Fruit fly (Drosophila melanogaster) whole organism, embryonic: Measurements from ENCODE around the gene nmdyn-D7.
"Not testable (repeated sequence)": the region's sequence is repeated elsewhere in the genome, so short reads cannot be mapped to it uniquely, and the experiment has no call there.

Experiments used
- CG10274 ChIP-seq: fragments of 200-800 bp; sonication (Bioruptor generic); optimal IDR thresholded peaks from 3 replicates; lab custom pipeline; 2017; ENCODE audit warnings: missing biosample characterization, mild to moderate bottlenecking, missing genetic modification characterization
- CG10543 ChIP-seq: fragments of 200-800 bp; sonication (Bioruptor generic); optimal IDR thresholded peaks from 3 replicates; lab custom pipeline; 2017; ENCODE audit warnings: missing biosample characterization, mild to moderate bottlenecking, missing genetic modification characterization, moderate library complexity
- CG10979 ChIP-seq: fragments of 200-800 bp; sonication (Bioruptor generic); optimal IDR thresholded peaks from 2 replicates; lab custom pipeline; 2018; ENCODE audit warnings: missing biosample characterization, mild to moderate bottlenecking, missing genetic modification characterization, moderate library complexity
- CG13624 ChIP-seq: fragments of 200-800 bp; sonication (Bioruptor generic); optimal IDR thresholded peaks from 2 replicates; lab custom pipeline; 2016; ENCODE audit warnings: missing biosample characterization, missing genetic modification characterization
- CG15479 ChIP-seq: fragments of 200-800 bp; sonication (Bioruptor generic); optimal IDR thresholded peaks from 3 replicates; lab custom pipeline; 2019; ENCODE audit warnings: missing biosample characterization, mild to moderate bottlenecking, missing genetic modification characterization, moderate library complexity
- CG1602 ChIP-seq: fragments of 200-800 bp; sonication (Bioruptor generic); optimal IDR thresholded peaks from 3 replicates; lab custom pipeline; 2016; ENCODE audit warnings: missing biosample characterization, missing genetic modification characterization
- CG16779 ChIP-seq: fragments of 200-800 bp; sonication (Bioruptor generic); IDR thresholded peaks from 2 replicates; pipeline ENCODE4 v1.3.6; 2022; ENCODE audit warnings: missing biosample characterization, missing genetic modification characterization
- CG6765 ChIP-seq: fragments of 200-800 bp; sonication (Bioruptor generic); optimal IDR thresholded peaks from 3 replicates; lab custom pipeline; 2017; ENCODE audit warnings: missing biosample characterization, mild to moderate bottlenecking, missing genetic modification characterization
- CG9797 ChIP-seq: fragments of 200-800 bp; sonication (Bioruptor generic); optimal IDR thresholded peaks from 3 replicates; lab custom pipeline; 2018; ENCODE audit warnings: missing biosample characterization, mild to moderate bottlenecking, missing genetic modification characterization
- CTCF ChIP-seq: fragments of 200-800 bp; sonication (Bioruptor generic); optimal IDR thresholded peaks from 2 replicates; lab custom pipeline; 2017; ENCODE audit warnings: missing biosample characterization, mild to moderate bottlenecking, missing genetic modification characterization, moderate library complexity
- Camta ChIP-seq: fragments of 200-800 bp; sonication (Bioruptor generic); optimal IDR thresholded peaks from 2 replicates; lab custom pipeline; 2016; ENCODE audit warnings: missing biosample characterization, missing genetic modification characterization
- Deaf1 ChIP-seq: fragments of 200-800 bp; optimal IDR thresholded peaks from 3 replicates; lab custom pipeline; 2019; ENCODE audit warnings: missing biosample characterization, mild to moderate bottlenecking, missing genetic modification characterization, moderate library complexity
- Hr78 ChIP-seq, 2 experiments: fragments of 200-800 bp in 1 of 2; fragments of >200 bp in 1 of 2; sonication (Bioruptor generic) in 1 of 2; optimal IDR thresholded peaks; 2 replicates each; lab custom pipeline; 2017 to 2019; ENCODE audit warnings: missing biosample characterization in 2 of 2, missing genetic modification characterization in 2 of 2, mild to moderate bottlenecking in 1 of 2, moderate library complexity in 1 of 2
- Hsf ChIP-seq: fragments of 200-800 bp; sonication (Bioruptor generic); optimal IDR thresholded peaks from 3 replicates; lab custom pipeline; 2016; ENCODE audit warnings: missing biosample characterization, missing genetic modification characterization
- MESR4 ChIP-seq: fragments of 200-800 bp; sonication (Bioruptor generic); optimal IDR thresholded peaks from 2 replicates; lab custom pipeline; 2018; ENCODE audit warnings: missing biosample characterization, mild to moderate bottlenecking, missing genetic modification characterization, moderate library complexity
- Med ChIP-seq: fragments of 200-800 bp; sonication (Bioruptor generic); peaks from one replicate; lab custom pipeline; 2016; ENCODE audit warnings: missing biosample characterization, missing genetic modification characterization, mild to moderate bottlenecking, inconsistent platforms, moderate library complexity
- Neu2 ChIP-seq: fragments of 200-800 bp; sonication (Bioruptor generic); optimal IDR thresholded peaks from 3 replicates; lab custom pipeline; 2016; ENCODE audit warnings: missing biosample characterization, missing genetic modification characterization, borderline replicate concordance
- Pdp1 ChIP-seq, 2 experiments: fragments of 200-800 bp; sonication (Bioruptor generic); optimal IDR thresholded peaks; 3 replicates each; lab custom pipeline; 2016; ENCODE audit warnings: missing biosample characterization in 2 of 2, missing genetic modification characterization in 2 of 2, mild to moderate bottlenecking in 1 of 2, moderate library complexity in 1 of 2
- Ptx1 ChIP-seq: fragments of 200-800 bp; sonication (Bioruptor generic); IDR thresholded peaks from 2 replicates; pipeline ENCODE4 v1.3.6; 2022; ENCODE audit warnings: missing biosample characterization, missing genetic modification characterization
- Trl ChIP-seq, 3 experiments: fragments of >200 bp in 2 of 3; fragments of 200-800 bp in 1 of 3; sonication (Bioruptor generic) in 1 of 3; optimal IDR thresholded peaks; 2 replicates in 1 of 3; 3 replicates in 2 of 3; lab custom pipeline; 2016 to 2017; ENCODE audit warnings: missing biosample characterization in 1 of 3, missing genetic modification characterization in 1 of 3
- cg ChIP-seq: fragments of 200-800 bp; sonication (Bioruptor generic); optimal IDR thresholded peaks from 3 replicates; lab custom pipeline; 2019; ENCODE audit warnings: missing biosample characterization, mild to moderate bottlenecking, missing genetic modification characterization, moderate library complexity
- crc ChIP-seq: fragments of 200-800 bp; sonication (Bioruptor generic); optimal IDR thresholded peaks from 2 replicates; lab custom pipeline; 2016; ENCODE audit warnings: missing biosample characterization, missing genetic modification characterization
- danr ChIP-seq: fragments of 200-800 bp; sonication (Bioruptor generic); IDR thresholded peaks from 2 replicates; pipeline ENCODE4 v1.3.6; 2022; ENCODE audit warnings: missing biosample characterization, missing genetic modification characterization
- dmrt11E ChIP-seq: fragments of 200-800 bp; sonication (Bioruptor generic); optimal IDR thresholded peaks from 3 replicates; lab custom pipeline; 2018; ENCODE audit warnings: missing biosample characterization, mild to moderate bottlenecking, missing genetic modification characterization, moderate library complexity
- exex ChIP-seq: fragments of 200-800 bp; sonication (Bioruptor generic); optimal IDR thresholded peaks from 4 replicates; lab custom pipeline; 2018; ENCODE audit warnings: missing biosample characterization, mild to moderate bottlenecking, missing genetic modification characterization, moderate library complexity
- fd64A ChIP-seq: fragments of 200-800 bp; sonication (Bioruptor generic); optimal IDR thresholded peaks from 3 replicates; lab custom pipeline; 2018; ENCODE audit warnings: missing biosample characterization, mild to moderate bottlenecking, missing genetic modification characterization
- gce ChIP-seq: fragments of 200-800 bp; sonication (Bioruptor generic); IDR thresholded peaks from 3 replicates; pipeline ENCODE4 v1.3.6; 2022; ENCODE audit warnings: missing biosample characterization, missing genetic modification characterization
- gsb-n ChIP-seq: fragments of 200-800 bp; sonication (Bioruptor generic); optimal IDR thresholded peaks from 3 replicates; lab custom pipeline; 2018; ENCODE audit warnings: missing biosample characterization, mild to moderate bottlenecking, missing genetic modification characterization
- jigr1 ChIP-seq: fragments of 200-800 bp; sonication (Bioruptor generic); IDR thresholded peaks from 3 replicates; pipeline ENCODE4 v1.3.6; 2022; ENCODE audit warnings: missing biosample characterization, missing genetic modification characterization
- lov ChIP-seq, 2 experiments: fragments of 200-800 bp in 1 of 2; fragments of >200 bp in 1 of 2; sonication (Bioruptor generic) in 1 of 2; IDR thresholded peaks in 1 of 2; optimal IDR thresholded peaks in 1 of 2; 2 replicates in 1 of 2; 3 replicates in 1 of 2; pipeline versions ENCODE4 v1.3.6 to Lab custom; 2017 to 2022; ENCODE audit warnings: missing biosample characterization in 1 of 2, missing genetic modification characterization in 1 of 2
- oc ChIP-seq: fragments of 200-800 bp; sonication (Bioruptor generic); optimal IDR thresholded peaks from 2 replicates; lab custom pipeline; 2018; ENCODE audit warnings: missing biosample characterization, mild to moderate bottlenecking, missing genetic modification characterization, moderate library complexity
- pfk ChIP-seq: fragments of 200-800 bp; sonication (Bioruptor generic); optimal IDR thresholded peaks from 2 replicates; lab custom pipeline; 2018; ENCODE audit warnings: missing biosample characterization, mild to moderate bottlenecking, missing genetic modification characterization, moderate library complexity
- repo ChIP-seq: fragments of 200-800 bp; sonication (Bioruptor generic); optimal IDR thresholded peaks from 2 replicates; lab custom pipeline; 2016; ENCODE audit warnings: missing biosample characterization, missing genetic modification characterization
- scrt ChIP-seq: fragments of 200-800 bp; sonication (Bioruptor generic); optimal IDR thresholded peaks from 2 replicates; lab custom pipeline; 2018; ENCODE audit warnings: missing biosample characterization, mild to moderate bottlenecking, missing genetic modification characterization, moderate library complexity
- sens ChIP-seq: fragments of 200-800 bp; sonication (Bioruptor generic); peaks from one replicate; lab custom pipeline; 2016; ENCODE audit warnings: missing biosample characterization, missing genetic modification characterization
- sug ChIP-seq: fragments of 200-800 bp; optimal IDR thresholded peaks from 2 replicates; lab custom pipeline; 2019; ENCODE audit warnings: missing biosample characterization, mild to moderate bottlenecking, missing genetic modification characterization, moderate library complexity
- unpg ChIP-seq: fragments of 200-800 bp; sonication (Bioruptor generic); optimal IDR thresholded peaks from 3 replicates; lab custom pipeline; 2018; ENCODE audit warnings: missing biosample characterization, mild to moderate bottlenecking, missing genetic modification characterization, moderate library complexity
- zf30C ChIP-seq: fragments of 200-800 bp; sonication (Bioruptor generic); optimal IDR thresholded peaks from 3 replicates; lab custom pipeline; 2018; ENCODE audit warnings: missing biosample characterization, mild to moderate bottlenecking, missing genetic modification characterization

Gene nmdyn-D7

dm6 chr3R:9684125-9684524 is 4.4 kb downstream of the nmdyn-D7 start, which contains the start of gene CG9444:
Gene CG9444 (minus strand): TSS chr3R:9684264.
- TF ChIP-seq Hr78 (GFP tag; optimal IDR thresholded peaks at IDR 0.05; lab: Kevin White, UChicago) (peak in 1 of 2 experiments; percentile 50), gce (GFP tag; lab: Robert Waterston, UW) (no peak), Deaf1 (peak; percentile 42), fd64A (GFP tag; lab: Kevin White, UChicago) (no peak), jigr1 (GFP tag; lab: Robert Waterston, UW) (no peak), oc (tag; lab: Kevin White, UChicago) (no peak), CG6765 (GFP tag; lab: Kevin White, UChicago) (no peak), crc (GFP tag; lab: Kevin White, UChicago) (no peak), CG15479 (peak; percentile 66), CG16779 (GFP tag; lab: Robert Waterston, UW) (no peak), exex (tag; lab: Kevin White, UChicago) (no peak), Neu2 (GFP tag; lab: Kevin White, UChicago) (no peak), pfk (GFP tag; lab: Kevin White, UChicago) (no peak)

dm6 chr3R:9685376-9685775 is 5.6 kb downstream of the nmdyn-D7 start, which contains the start of the genes eca and CG18542:
Gene eca (minus strand): TSS chr3R:9685476.
Gene CG18542 (plus strand): TSS chr3R:9685760.
- TF ChIP-seq zf30C, repo, scrt (GFP tag; lab: Kevin White, UChicago): not testable (repeated sequence)

DNA sequence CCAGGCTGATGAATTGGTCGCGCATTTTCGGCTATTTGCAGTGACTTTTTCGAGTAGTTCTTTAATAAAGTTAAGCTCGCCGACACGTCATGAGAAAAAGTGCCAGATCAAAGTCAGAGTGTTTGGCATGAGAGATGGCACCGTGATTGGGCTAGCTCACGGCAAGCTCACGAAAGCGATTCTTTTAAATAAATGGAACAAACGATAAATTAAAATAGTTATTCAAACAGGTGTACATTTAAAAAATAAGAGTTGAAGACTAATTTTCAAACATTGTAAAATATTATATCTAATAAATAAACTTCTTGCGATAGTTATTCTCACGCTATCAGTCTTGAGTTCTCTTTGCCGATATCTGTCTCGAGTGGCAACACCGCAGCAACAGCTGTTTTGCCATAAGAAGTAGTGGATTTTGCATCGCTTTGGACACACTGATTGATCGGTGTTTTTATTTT is 13.0 kb downstream of the nmdyn-D7 start, which contains the start of the genes Unc-115b, p24-2 and CG32939:
Unc-115b (minus strand) TSS at position 101 of the 455 bp plus-strand sequence.
p24-2 (minus strand) TSS at position 120 of the 455 bp plus-strand sequence.
CG32939 (plus strand) TSS at position 405 of the 455 bp plus-strand sequence.
- TF ChIP-seq dmrt11E (tag; lab: Kevin White, UChicago); Ptx1 (GFP tag; lab: Robert Waterston, UW); Hsf (GFP tag; lab: Kevin White, UChicago): not testable (repeated sequence)

dm6 chr3R:9694999-9695398 is 15.3 kb downstream of the nmdyn-D7 start:
- TF ChIP-seq lov (optimal IDR thresholded peaks at IDR 0.05; lab: Kevin White, UChicago) (no peak), lov (GFP tag; IDR thresholded peaks at IDR 0.05; lab: Robert Waterston, UW) (no peak), CG9797 (GFP tag; lab: Kevin White, UChicago) (no peak), gsb-n (tag; lab: Kevin White, UChicago) (no peak), Camta (no peak), CTCF (GFP tag; lab: Kevin White, UChicago) (peak; percentile 86), MESR4 (GFP tag; lab: Kevin White, UChicago) (no peak), CG10979 (tag; lab: Kevin White, UChicago) (peak; percentile 92), unpg (GFP tag; lab: Kevin White, UChicago) (no peak), CG10274 (GFP tag; lab: Kevin White, UChicago) (no peak), CG13624 (GFP tag; lab: Kevin White, UChicago) (no peak), Med (GFP tag; lab: Kevin White, UChicago) (peak; percentile 26), CG1602 (GFP tag; lab: Kevin White, UChicago) (no peak)

DNA sequence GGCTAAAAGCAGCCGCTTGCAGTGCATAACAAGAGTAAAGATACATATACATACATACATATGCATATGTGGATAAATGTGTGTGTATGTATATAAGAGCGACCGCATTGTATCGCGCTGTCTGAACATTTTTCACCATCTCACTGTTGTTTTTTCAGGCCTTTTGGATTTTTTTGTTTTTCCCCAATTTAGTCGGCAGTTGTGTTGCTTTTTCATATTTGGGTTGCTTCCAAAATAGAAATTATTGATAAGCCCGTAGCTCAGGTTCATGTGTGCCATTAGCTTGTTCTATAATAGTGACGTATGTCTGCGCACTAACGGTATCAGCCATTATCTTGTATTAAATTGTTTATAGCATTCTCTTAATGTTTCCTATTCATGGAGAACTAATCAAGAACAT is 20.8 kb downstream of the nmdyn-D7 start:
- TF ChIP-seq CG10543 (GFP tag; lab: Kevin White, UChicago) (peak; percentile 20), sens (GFP tag; lab: Kevin White, UChicago) (peak; percentile 42), Pdp1 (GFP tag; optimal IDR thresholded peaks at IDR 0.05; lab: Kevin White, UChicago) (peak in 1 of 2 experiments; percentile 62), cg (peak; percentile 54), Med (GFP tag; lab: Kevin White, UChicago) (peak; percentile 14), danr (no peak), sug (peak; percentile 2), exex (tag; lab: Kevin White, UChicago) (peak; percentile 71), Trl (optimal IDR thresholded peaks at IDR 0.05; lab: Kevin White, UChicago) (no peak), Trl (GFP tag; optimal IDR thresholded peaks at IDR 0.05; lab: Kevin White, UChicago) (no peak)
- TF ChIP-seq, all 482 proteins: peak for 7
